Fruit fly (Drosophila melanogaster) whole organism, embryonic: Measurements from ENCODE around the gene pim.

Source experiments
- ATbp ChIP-seq: fragments of 200-800 bp; sonication (Bioruptor generic); optimal IDR thresholded peaks from 2 replicates; lab custom pipeline; 2017; ENCODE audit warnings: missing biosample characterization, mild to moderate bottlenecking, missing genetic modification characterization, missing genetic modification reagents
- CG10321 ChIP-seq: fragments of 200-800 bp; sonication (Bioruptor generic); IDR thresholded peaks from 2 replicates; pipeline ENCODE4 v1.3.6; 2022; ENCODE audit warnings: missing biosample characterization, missing genetic modification characterization
- CG10366 ChIP-seq: fragments of 200-800 bp; sonication (Bioruptor generic); IDR thresholded peaks from 2 replicates; pipeline ENCODE4 v1.3.6; 2022; ENCODE audit warnings: missing biosample characterization, missing genetic modification characterization
- CG11093 ChIP-seq: fragments of 200-800 bp; sonication (Bioruptor generic); IDR thresholded peaks from 3 replicates; pipeline ENCODE4 v1.3.6; 2022; ENCODE audit warnings: missing biosample characterization, missing genetic modification characterization
- CG15601 ChIP-seq: fragments of 200-800 bp; sonication (Bioruptor generic); optimal IDR thresholded peaks from 3 replicates; lab custom pipeline; 2019; ENCODE audit warnings: missing biosample characterization, mild to moderate bottlenecking, missing genetic modification characterization, moderate library complexity
- CG16813 ChIP-seq: fragments of 200-800 bp; sonication (Bioruptor generic); IDR thresholded peaks from 3 replicates; pipeline ENCODE4 v1.3.6; 2022; ENCODE audit warnings: missing biosample characterization, missing genetic modification characterization; ENCODE audit not compliant: partially characterized antibody
- CG16815 ChIP-seq: fragments of 200-800 bp; sonication (Bioruptor generic); optimal IDR thresholded peaks from 3 replicates; lab custom pipeline; 2017; ENCODE audit warnings: missing biosample characterization, mild to moderate bottlenecking, missing genetic modification characterization
- CG17328 ChIP-seq: fragments of 200-800 bp; sonication (Bioruptor generic); IDR thresholded peaks from 2 replicates; pipeline ENCODE4 v1.3.6; 2022; ENCODE audit warnings: missing biosample characterization, missing genetic modification characterization
- CG2889 ChIP-seq: fragments of 200-800 bp; sonication (Bioruptor generic); IDR thresholded peaks from 3 replicates; pipeline ENCODE4 v1.3.6; 2022; ENCODE audit warnings: missing biosample characterization, missing genetic modification characterization
- CG3163 ChIP-seq: fragments of 200-800 bp; sonication (Bioruptor generic); optimal IDR thresholded peaks from 3 replicates; lab custom pipeline; 2016; ENCODE audit warnings: missing biosample characterization, missing genetic modification characterization
- CG34376 ChIP-seq: fragments of 200-800 bp; sonication (Bioruptor generic); optimal IDR thresholded peaks from 2 replicates; lab custom pipeline; 2018; ENCODE audit warnings: missing biosample characterization, mild to moderate bottlenecking, missing genetic modification characterization
- CG3995 ChIP-seq: fragments of 200-800 bp; sonication (Bioruptor generic); optimal IDR thresholded peaks from 3 replicates; lab custom pipeline; 2016; ENCODE audit warnings: missing biosample characterization, missing genetic modification characterization
- CG4404 ChIP-seq: fragments of 200-800 bp; sonication (Bioruptor generic); IDR thresholded peaks from 2 replicates; pipeline ENCODE4 v1.3.6; 2022; ENCODE audit warnings: missing biosample characterization, missing genetic modification characterization
- CG4820 ChIP-seq: fragments of 200-800 bp; sonication (Bioruptor generic); optimal IDR thresholded peaks from 3 replicates; lab custom pipeline; 2016; ENCODE audit warnings: missing biosample characterization, missing genetic modification characterization
- CG4854 ChIP-seq: fragments of 200-800 bp; sonication (Bioruptor generic); optimal IDR thresholded peaks from 2 replicates; lab custom pipeline; 2016; ENCODE audit warnings: missing biosample characterization, missing genetic modification characterization, inconsistent platforms
- CG7271 ChIP-seq: fragments of 200-800 bp; sonication (Bioruptor generic); optimal IDR thresholded peaks from 2 replicates; lab custom pipeline; 2018; ENCODE audit warnings: missing biosample characterization, mild to moderate bottlenecking, missing genetic modification characterization, moderate library complexity
- CG7839 ChIP-seq: fragments of 200-800 bp; sonication (Bioruptor generic); optimal IDR thresholded peaks from 3 replicates; lab custom pipeline; 2018; ENCODE audit warnings: missing biosample characterization, mild to moderate bottlenecking, missing genetic modification characterization, moderate library complexity
- CG7963 ChIP-seq: fragments of 200-800 bp; sonication (Bioruptor generic); IDR thresholded peaks from 3 replicates; pipeline ENCODE4 v1.3.6; 2022; ENCODE audit warnings: missing biosample characterization, missing genetic modification characterization; ENCODE audit not compliant: partially characterized antibody
- CG8290 ChIP-seq, 3 experiments: fragments of 200-800 bp; sonication (Bioruptor generic); optimal IDR thresholded peaks; 2 replicates each; lab custom pipeline; 2016 to 2019; ENCODE audit warnings: missing biosample characterization in 3 of 3, missing genetic modification characterization in 3 of 3, mild to moderate bottlenecking in 2 of 3, moderate library complexity in 1 of 3
- CG9437 ChIP-seq: fragments of 200-800 bp; sonication (Bioruptor generic); optimal IDR thresholded peaks from 2 replicates; lab custom pipeline; 2018; ENCODE audit warnings: missing biosample characterization, mild to moderate bottlenecking, missing genetic modification characterization
- Elba2 ChIP-seq: fragments of 200-800 bp; sonication (Bioruptor generic); optimal IDR thresholded peaks from 3 replicates; lab custom pipeline; 2016; ENCODE audit warnings: missing biosample characterization, missing genetic modification characterization
- HLH4C ChIP-seq: fragments of 200-800 bp; sonication (Bioruptor generic); IDR thresholded peaks from 3 replicates; pipeline ENCODE4 v1.3.6; 2022; ENCODE audit warnings: missing biosample characterization, missing genetic modification characterization; ENCODE audit not compliant: partially characterized antibody
- Pdp1 ChIP-seq, 2 experiments: fragments of 200-800 bp; sonication (Bioruptor generic); optimal IDR thresholded peaks; 3 replicates each; lab custom pipeline; 2016; ENCODE audit warnings: missing biosample characterization in 2 of 2, missing genetic modification characterization in 2 of 2, mild to moderate bottlenecking in 1 of 2, moderate library complexity in 1 of 2
- Sox100B ChIP-seq: fragments of 200-800 bp; sonication (Bioruptor generic); optimal IDR thresholded peaks from 3 replicates; lab custom pipeline; 2018; ENCODE audit warnings: missing biosample characterization, mild to moderate bottlenecking, missing genetic modification characterization
- Sox102F ChIP-seq: fragments of 200-800 bp; sonication (Bioruptor generic); optimal IDR thresholded peaks from 2 replicates; lab custom pipeline; 2018; ENCODE audit warnings: missing biosample characterization, mild to moderate bottlenecking, missing genetic modification characterization, moderate library complexity
- Sry-δ ChIP-seq: fragments of 200-800 bp; sonication (Bioruptor generic); optimal IDR thresholded peaks from 2 replicates; lab custom pipeline; 2016; ENCODE audit warnings: missing biosample characterization, missing genetic modification characterization
- Usf ChIP-seq: fragments of 200-800 bp; sonication (Bioruptor generic); optimal IDR thresholded peaks from 2 replicates; lab custom pipeline; 2017; ENCODE audit warnings: missing genotype, missing biosample characterization, missing genetic modification characterization
- Vsx1 ChIP-seq: fragments of 200-800 bp; sonication (Bioruptor generic); optimal IDR thresholded peaks from 2 replicates; lab custom pipeline; 2017; ENCODE audit warnings: missing biosample characterization, mild to moderate bottlenecking, missing genetic modification characterization, missing genetic modification reagents
- br ChIP-seq: fragments of >200 bp; optimal IDR thresholded peaks from 2 replicates; lab custom pipeline; 2017
- bsh ChIP-seq, 2 experiments: fragments of 200-800 bp; sonication (Bioruptor generic); optimal IDR thresholded peaks; 2 replicates each; lab custom pipeline; 2017 to 2018; ENCODE audit warnings: mild to moderate bottlenecking in 2 of 2, missing biosample characterization in 2 of 2, missing genetic modification characterization in 2 of 2, moderate library complexity in 1 of 2
- chn ChIP-seq: fragments of 200-800 bp; sonication (Bioruptor generic); optimal IDR thresholded peaks from 2 replicates; lab custom pipeline; 2016; ENCODE audit warnings: missing biosample characterization, missing genetic modification characterization
- exex ChIP-seq: fragments of 200-800 bp; sonication (Bioruptor generic); optimal IDR thresholded peaks from 4 replicates; lab custom pipeline; 2018; ENCODE audit warnings: missing biosample characterization, mild to moderate bottlenecking, missing genetic modification characterization, moderate library complexity
- fd102C ChIP-seq: fragments of 200-800 bp; sonication (Bioruptor generic); optimal IDR thresholded peaks from 2 replicates; lab custom pipeline; 2018; ENCODE audit warnings: missing biosample characterization, mild to moderate bottlenecking, missing genetic modification characterization, moderate library complexity
- fd64A ChIP-seq: fragments of 200-800 bp; sonication (Bioruptor generic); optimal IDR thresholded peaks from 3 replicates; lab custom pipeline; 2018; ENCODE audit warnings: missing biosample characterization, mild to moderate bottlenecking, missing genetic modification characterization
- fru ChIP-seq: fragments of >200 bp; optimal IDR thresholded peaks from 2 replicates; lab custom pipeline; 2017
- gcm ChIP-seq: fragments of 200-800 bp; sonication (Bioruptor generic); optimal IDR thresholded peaks from 2 replicates; lab custom pipeline; 2019; ENCODE audit warnings: missing biosample characterization, mild to moderate bottlenecking, missing genetic modification characterization, moderate library complexity
- gcm2 ChIP-seq: fragments of 200-800 bp; sonication (Bioruptor generic); optimal IDR thresholded peaks from 2 replicates; lab custom pipeline; 2016; ENCODE audit warnings: missing biosample characterization, missing genetic modification characterization
- gem ChIP-seq: fragments of 200-800 bp; sonication (Bioruptor generic); optimal IDR thresholded peaks from 2 replicates; lab custom pipeline; 2019; ENCODE audit warnings: missing biosample characterization, mild to moderate bottlenecking, missing genetic modification characterization, moderate library complexity
- hbn ChIP-seq: fragments of 200-800 bp; sonication (Bioruptor generic); IDR thresholded peaks from 2 replicates; pipeline ENCODE4 v1.3.6; 2022; ENCODE audit warnings: missing biosample characterization, missing genetic modification characterization; ENCODE audit not compliant: partially characterized antibody
- her ChIP-seq: fragments of 200-800 bp; sonication (Bioruptor generic); optimal IDR thresholded peaks from 2 replicates; lab custom pipeline; 2016; ENCODE audit warnings: missing biosample characterization, missing genetic modification characterization
- insv ChIP-seq, 2 experiments: fragments of 200-800 bp; sonication (Bioruptor generic); optimal IDR thresholded peaks; 3 replicates each; lab custom pipeline; 2016 to 2018; ENCODE audit warnings: missing biosample characterization in 2 of 2, missing genetic modification characterization in 2 of 2
- kni ChIP-seq: fragments of 200-800 bp; sonication (Bioruptor generic); optimal IDR thresholded peaks from 3 replicates; lab custom pipeline; 2017; ENCODE audit warnings: mild to moderate bottlenecking, missing biosample characterization, missing genetic modification reagents, missing genetic modification characterization
- nerfin-1 ChIP-seq: fragments of 200-800 bp; sonication (Bioruptor generic); optimal IDR thresholded peaks from 3 replicates; lab custom pipeline; 2019; ENCODE audit warnings: missing biosample characterization, mild to moderate bottlenecking, missing genetic modification characterization, moderate library complexity
- peb ChIP-seq: fragments of 200-800 bp; sonication (Bioruptor generic); IDR thresholded peaks from 2 replicates; pipeline ENCODE4 v1.3.6; 2022; ENCODE audit warnings: missing biosample characterization, missing genetic modification characterization
- pzg ChIP-seq: fragments of 200-800 bp; sonication (Bioruptor generic); optimal IDR thresholded peaks from 3 replicates; lab custom pipeline; 2018; ENCODE audit warnings: missing biosample characterization, mild to moderate bottlenecking, missing genetic modification characterization, moderate library complexity
- salm ChIP-seq: fragments of 200-800 bp; sonication (Bioruptor generic); optimal IDR thresholded peaks from 2 replicates; lab custom pipeline; 2018; ENCODE audit warnings: missing biosample characterization, mild to moderate bottlenecking, missing genetic modification characterization
- shn ChIP-seq: fragments of 200-800 bp; sonication (Bioruptor generic); optimal IDR thresholded peaks from 3 replicates; lab custom pipeline; 2016; ENCODE audit warnings: missing biosample characterization, missing genetic modification characterization
- stwl ChIP-seq: fragments of 200-800 bp; sonication (Bioruptor generic); optimal IDR thresholded peaks from 3 replicates; lab custom pipeline; 2018; ENCODE audit warnings: missing biosample characterization, mild to moderate bottlenecking, missing genetic modification characterization, moderate library complexity
- tgo ChIP-seq: fragments of 200-800 bp; sonication (Bioruptor generic); IDR thresholded peaks from 3 replicates; pipeline ENCODE4 v1.3.6; 2022; ENCODE audit warnings: missing biosample characterization, missing genetic modification characterization
- zf30C ChIP-seq: fragments of 200-800 bp; sonication (Bioruptor generic); optimal IDR thresholded peaks from 3 replicates; lab custom pipeline; 2018; ENCODE audit warnings: missing biosample characterization, mild to moderate bottlenecking, missing genetic modification characterization

Gene pim

DNA sequence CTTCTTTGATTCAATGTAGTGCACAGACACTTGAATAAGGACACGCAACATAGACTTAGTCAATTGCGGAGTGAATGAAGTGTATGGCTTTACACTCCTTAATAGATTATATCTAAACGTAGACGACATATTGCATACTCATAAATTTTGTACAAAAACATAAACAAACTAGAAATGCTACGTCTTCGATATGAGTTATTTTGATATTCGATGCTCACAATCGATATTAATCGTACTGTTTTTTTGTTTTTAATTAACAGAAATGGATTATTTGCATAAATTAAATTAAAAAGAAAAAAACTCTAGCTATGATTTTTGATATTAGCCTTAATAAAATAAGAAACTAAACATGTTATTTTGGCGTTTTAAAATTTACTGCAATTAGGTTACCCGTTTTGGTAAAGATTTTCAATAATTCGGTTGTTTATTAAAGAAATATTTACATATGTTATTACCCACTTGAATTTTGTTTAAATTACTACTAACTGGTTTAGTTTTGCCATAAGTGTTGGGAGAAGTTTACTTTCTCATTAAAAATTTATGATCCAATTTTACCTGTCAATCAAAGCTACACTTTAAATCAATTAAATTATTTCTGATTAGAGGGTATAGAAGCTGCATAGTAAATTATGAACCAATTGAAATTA, 42.3 kb downstream of the pim start, which contains the start of the genes CG17768, LSm-4 and Ir31a (continued):
- peak; percentile 84 for TF ChIP-seq hbn (GFP tag; lab: Robert Waterston, UW)
- no peak for TF ChIP-seq insv (GFP tag; optimal IDR thresholded peaks at IDR 0.05; lab: Kevin White, UChicago)
- TF ChIP-seq gcm (GFP tag; lab: Kevin White, UChicago): no peak
- TF ChIP-seq peb (GFP tag; lab: Robert Waterston, UW): no peak
- peak; percentile 20 for TF ChIP-seq pzg (GFP tag; lab: Kevin White, UChicago)
- no peak for TF ChIP-seq CG10366 (GFP tag; lab: Robert Waterston, UW)
- TF ChIP-seq Sox100B: no peak
- TF ChIP-seq CG34376: no peak
- no peak for TF ChIP-seq CG10321 (GFP tag; lab: Robert Waterston, UW)
- TF ChIP-seq kni (GFP tag; lab: Kevin White, UChicago): no peak
- no peak for TF ChIP-seq gem (tag; lab: Kevin White, UChicago)
- no peak for TF ChIP-seq shn (GFP tag; lab: Kevin White, UChicago)
- peak; percentile 15 for TF ChIP-seq CG3995 (GFP tag; lab: Kevin White, UChicago)
- no peak for TF ChIP-seq nerfin-1
- no peak for TF ChIP-seq CG2889 (GFP tag; lab: Robert Waterston, UW)
- peak; percentile 70 for TF ChIP-seq HLH4C (GFP tag; lab: Robert Waterston, UW)
- TF ChIP-seq CG16813 (GFP tag; lab: Robert Waterston, UW): peak; percentile 72
- TF ChIP-seq Elba2: no peak
- no peak for TF ChIP-seq zf30C (GFP tag; lab: Kevin White, UChicago)
- TF ChIP-seq CG4820 (GFP tag; lab: Kevin White, UChicago): no peak
- TF ChIP-seq CG4854: no peak
- TF ChIP-seq CG8290 (GFP tag; optimal IDR thresholded peaks at IDR 0.05; lab: Kevin White, UChicago): peak; percentile 27
- TF ChIP-seq CG8290 (tag; optimal IDR thresholded peaks at IDR 0.05; lab: Kevin White, UChicago): no peak
- TF ChIP-seq CG7839: no peak
- no peak for TF ChIP-seq salm (tag; lab: Kevin White, UChicago)
- TF ChIP-seq CG4404 (GFP tag; lab: Robert Waterston, UW): no peak
- TF ChIP-seq exex (tag; lab: Kevin White, UChicago): no peak
- TF ChIP-seq Usf (GFP tag; lab: Kevin White, UChicago): no peak
- no peak for TF ChIP-seq Sox102F (GFP tag; lab: Kevin White, UChicago)
- no peak for TF ChIP-seq fru
- no peak for TF ChIP-seq chn (GFP tag; lab: Kevin White, UChicago)
- TF ChIP-seq ATbp (GFP tag; lab: Kevin White, UChicago): no peak
- TF ChIP-seq tgo: no peak
- no peak for TF ChIP-seq her (GFP tag; lab: Kevin White, UChicago)
- TF ChIP-seq CG3163 (GFP tag; lab: Kevin White, UChicago): no peak
- TF ChIP-seq fd102C: no peak
- TF ChIP-seq CG17328: no peak
- TF ChIP-seq CG16815 (GFP tag; lab: Kevin White, UChicago): no peak
- TF ChIP-seq Vsx1: no peak
- peak; percentile 72 for TF ChIP-seq Sry-δ (GFP tag; lab: Kevin White, UChicago)
- TF ChIP-seq fd64A (GFP tag; lab: Kevin White, UChicago): no peak
- TF ChIP-seq gcm2: no peak
- peak; percentile 39; the same call in 1 of the 3 replicates for TF ChIP-seq CG7963 (GFP tag; lab: Robert Waterston, UW)
- TF ChIP-seq bsh (GFP tag; optimal IDR thresholded peaks at IDR 0.05; lab: Kevin White, UChicago): no peak
- no peak for TF ChIP-seq CG11093 (GFP tag; lab: Robert Waterston, UW)
- no peak for TF ChIP-seq br
- no peak for TF ChIP-seq CG15601 (tag; lab: Kevin White, UChicago)
- no peak for TF ChIP-seq CG7271
- TF ChIP-seq stwl (tag; lab: Kevin White, UChicago): peak; percentile 18
- no peak for TF ChIP-seq Pdp1 (GFP tag; optimal IDR thresholded peaks at IDR 0.05; lab: Kevin White, UChicago)
- TF ChIP-seq CG9437 (GFP tag; lab: Kevin White, UChicago): no peak
